Worm (Caenorhabditis elegans) whole organism, midembryonic: ENCODE results near the gene molo-1.

Experiments
- flt-1 ChIP-seq: fragments of 200-800 bp; sonication (Bioruptor generic); IDR thresholded peaks from 2 replicates; pipeline ENCODE4 v1.3.6; 2022; ENCODE audit warnings: missing genetic modification characterization, missing compliant biosample characterization
- med-1 ChIP-seq: sonication (generic microtip); optimal IDR thresholded peaks from 2 replicates; lab custom pipeline; 2017; ENCODE audit warnings: missing genetic modification characterization, mild to moderate bottlenecking, missing compliant biosample characterization, antibody characterized with exemption, missing genetic modification reagents; ENCODE audit not compliant: insufficient read depth
- tab-1 ChIP-seq: fragments of 200-800 bp; sonication (Bioruptor generic); IDR thresholded peaks from 2 replicates; pipeline ENCODE4 v1.3.6; 2022; ENCODE audit warnings: missing genetic modification characterization, missing compliant biosample characterization
- ztf-23 ChIP-seq: fragments of 200-800 bp; sonication (Bioruptor generic); IDR thresholded peaks from 2 replicates; pipeline ENCODE4 v1.3.6; 2022; ENCODE audit warnings: missing genetic modification reagents, missing genetic modification characterization, missing compliant biosample characterization
- ztf-29 ChIP-seq: fragments of 200-800 bp; sonication (Bioruptor generic); IDR thresholded peaks from 2 replicates; pipeline ENCODE4 v1.3.6; 2022; ENCODE audit warnings: missing genetic modification reagents, missing genetic modification characterization, missing compliant biosample characterization

DNA sequence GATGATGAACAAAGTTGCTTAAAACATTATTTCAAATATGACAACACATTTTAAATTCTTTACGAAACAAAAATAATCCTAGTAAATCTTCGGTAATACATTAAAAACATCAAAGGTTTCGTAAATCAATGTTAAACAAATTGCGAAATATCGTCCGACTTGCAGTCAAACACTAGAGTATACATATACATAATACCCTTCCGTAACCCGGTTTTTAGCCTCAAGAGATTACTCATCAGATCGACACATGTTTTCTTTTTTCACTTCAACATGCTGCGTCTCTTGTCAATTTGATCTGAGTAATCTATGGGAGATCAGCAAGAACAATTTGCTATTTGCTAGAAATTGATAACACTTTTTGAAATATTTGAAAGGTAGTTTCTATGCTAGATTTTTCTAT, 27.5 kb upstream of the molo-1 start:
- TF ChIP-seq flt-1 (GFP tag; lab: Robert Waterston, UW) (no peak), ztf-23 (GFP tag; lab: Robert Waterston, UW) (no peak), med-1 (GFP tag; lab: Kevin White, UChicago) (no peak), tab-1 (GFP tag; lab: Robert Waterston, UW) (no peak), ztf-29 (GFP tag; lab: Robert Waterston, UW) (no peak)
